Worm (Caenorhabditis elegans) whole organism, midembryonic: ENCODE results near the gene sre-48.

Experiments used
- T22C8.4 ChIP-seq: fragments of 200-800 bp; sonication (Bioruptor generic); IDR thresholded peaks from 2 replicates; pipeline ENCODE4 v1.3.6; 2022; ENCODE audit warnings: missing genetic modification characterization, missing compliant biosample characterization
- cog-1 ChIP-seq: sonication (generic microtip); optimal IDR thresholded peaks from 2 replicates; lab custom pipeline; 2016; ENCODE audit warnings: missing genetic modification characterization, missing compliant biosample characterization
- flt-1 ChIP-seq: fragments of 200-800 bp; sonication (Bioruptor generic); IDR thresholded peaks from 2 replicates; pipeline ENCODE4 v1.3.6; 2022; ENCODE audit warnings: missing genetic modification characterization, missing compliant biosample characterization
- klf-2 ChIP-seq: fragments of 200-800 bp; sonication (Bioruptor generic); conservative IDR thresholded peaks from 2 replicates; pipeline ENCODE4 v1.3.6; 2022; ENCODE audit warnings: missing genetic modification reagents, missing genetic modification characterization, missing compliant biosample characterization
- med-1 ChIP-seq: sonication (generic microtip); optimal IDR thresholded peaks from 2 replicates; lab custom pipeline; 2017; ENCODE audit warnings: missing genetic modification characterization, mild to moderate bottlenecking, missing compliant biosample characterization, antibody characterized with exemption, missing genetic modification reagents; ENCODE audit not compliant: insufficient read depth
- ref-1 ChIP-seq: fragments of 200-800 bp; sonication (Bioruptor generic); conservative IDR thresholded peaks from 2 replicates; pipeline ENCODE4 v1.3.6; 2022; ENCODE audit warnings: missing genetic modification reagents, missing genetic modification characterization, missing compliant biosample characterization
- tab-1 ChIP-seq: fragments of 200-800 bp; sonication (Bioruptor generic); IDR thresholded peaks from 2 replicates; pipeline ENCODE4 v1.3.6; 2022; ENCODE audit warnings: missing genetic modification characterization, missing compliant biosample characterization
- ztf-23 ChIP-seq: fragments of 200-800 bp; sonication (Bioruptor generic); IDR thresholded peaks from 2 replicates; pipeline ENCODE4 v1.3.6; 2022; ENCODE audit warnings: missing genetic modification reagents, missing genetic modification characterization, missing compliant biosample characterization
- ztf-29 ChIP-seq: fragments of 200-800 bp; sonication (Bioruptor generic); IDR thresholded peaks from 2 replicates; pipeline ENCODE4 v1.3.6; 2022; ENCODE audit warnings: missing genetic modification reagents, missing genetic modification characterization, missing compliant biosample characterization

sre-48 gene

ce11 chrII:13991741-13992140, 12.1 kb upstream of the sre-48 start, which contains the start of gene Y39G8B.5:
Gene Y39G8B.5 (minus strand): TSS chrII:13991841.
- TF ChIP-seq flt-1 (GFP tag; lab: Robert Waterston, UW) (no peak), ztf-29 (GFP tag; lab: Robert Waterston, UW) (no peak), med-1 (no peak), klf-2 (no peak), ref-1 (GFP tag; lab: Robert Waterston, UW) (no peak), tab-1 (no peak), ztf-23 (GFP tag; lab: Robert Waterston, UW) (no peak), cog-1 (no peak), T22C8.4 (GFP tag; lab: Robert Waterston, UW) (no peak)

- TF ChIP-seq flt-1 (GFP tag; lab: Robert Waterston, UW) (no peak), cog-1 (no peak), klf-2 (no peak), ztf-29 (GFP tag; lab: Robert Waterston, UW) (no peak), ref-1 (GFP tag; lab: Robert Waterston, UW) (no peak), T22C8.4 (GFP tag; lab: Robert Waterston, UW) (no peak), med-1 (no peak), ztf-23 (GFP tag; lab: Robert Waterston, UW) (no peak)
Measured at ce11 chrII:13984551-13984950, 4.9 kb upstream of the sre-48 start, which contains the start of gene sre-47. Gene sre-47 (minus strand): TSS chrII:13984651.

- TF ChIP-seq cog-1, result no peak
- TF ChIP-seq ref-1 (GFP tag; lab: Robert Waterston, UW), result no peak
- TF ChIP-seq med-1, result no peak
- TF ChIP-seq ztf-29 (GFP tag; lab: Robert Waterston, UW), result no peak
Measured at ce11 chrII:13982923-13983322, 3.2 kb upstream of the sre-48 start, which contains the start of the genes Y39G8B.13 and Y39G8B.10. Gene Y39G8B.13 (minus strand): TSS chrII:13983047. Gene Y39G8B.10 (minus strand): TSS chrII:13983115.

- TF ChIP-seq flt-1 (GFP tag; lab: Robert Waterston, UW) (no peak), klf-2 (no peak), tab-1 (no peak), T22C8.4 (GFP tag; lab: Robert Waterston, UW) (no peak), ztf-29 (GFP tag; lab: Robert Waterston, UW) (no peak), cog-1 (no peak), med-1 (no peak), ref-1 (GFP tag; lab: Robert Waterston, UW) (no peak), ztf-23 (GFP tag; lab: Robert Waterston, UW) (no peak)
Measured at ce11 chrII:13982247-13982646, 2.6 kb upstream of the sre-48 start.

- no peak for TF ChIP-seq med-1
- TF ChIP-seq T22C8.4 (GFP tag; lab: Robert Waterston, UW), result no peak
- TF ChIP-seq ztf-23 (GFP tag; lab: Robert Waterston, UW), result no peak
- no peak for TF ChIP-seq tab-1
- TF ChIP-seq ref-1 (GFP tag; lab: Robert Waterston, UW), result no peak
- no peak for TF ChIP-seq cog-1
- TF ChIP-seq klf-2, result no peak
- no peak for TF ChIP-seq flt-1 (GFP tag; lab: Robert Waterston, UW)
Measured at ce11 chrII:13981819-13982218, 2.1 kb upstream of the sre-48 start.

DNA sequence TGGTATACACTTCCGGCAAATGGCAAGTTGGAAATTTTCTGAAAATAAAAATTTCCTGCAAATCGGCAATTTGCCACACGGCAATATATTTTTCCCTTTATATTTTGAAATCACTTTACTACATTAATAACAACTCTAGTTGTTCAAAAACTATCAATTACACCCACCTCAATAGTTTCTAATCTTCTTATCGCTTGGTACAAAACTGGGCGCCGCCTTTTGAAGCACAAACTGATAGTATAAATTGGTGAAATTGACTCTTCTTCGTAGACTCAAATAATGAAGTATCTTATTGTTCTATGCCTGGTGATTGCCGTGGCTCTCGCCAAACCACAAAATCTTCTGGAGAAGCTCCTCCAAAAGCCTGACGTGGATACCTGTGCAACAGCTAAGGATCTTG, 1.4 kb upstream of the sre-48 start, which contains the start of gene Y39G8B.9:
Y39G8B.9 (plus strand) TSS at position 269 of the 400 bp plus-strand sequence.
- TF ChIP-seq T22C8.4 (GFP tag; lab: Robert Waterston, UW) (no peak), med-1 (no peak), ztf-29 (GFP tag; lab: Robert Waterston, UW) (no peak), klf-2 (no peak), ztf-23 (GFP tag; lab: Robert Waterston, UW) (no peak), cog-1 (no peak), ref-1 (GFP tag; lab: Robert Waterston, UW) (no peak), tab-1 (no peak), flt-1 (GFP tag; lab: Robert Waterston, UW) (no peak)

DNA sequence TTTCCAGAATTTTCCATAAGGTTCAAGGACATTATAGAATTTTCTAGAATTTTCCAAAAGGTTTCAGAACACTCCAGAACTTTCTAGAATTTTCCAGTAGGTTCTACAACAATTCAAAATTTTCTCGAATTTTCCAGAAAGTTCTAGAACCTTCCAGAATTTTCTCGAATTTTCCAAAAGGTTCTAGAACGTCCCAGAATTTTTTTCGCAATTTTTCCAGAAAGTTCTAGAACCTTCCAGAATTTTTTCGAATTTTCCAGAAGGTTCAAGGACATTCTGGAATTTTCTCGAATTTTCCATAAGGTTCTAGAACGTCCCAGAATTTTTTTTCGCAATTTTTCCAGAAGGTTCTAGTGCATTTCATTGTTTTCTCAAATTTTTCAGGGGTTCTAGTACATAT, 2.0 kb downstream of the sre-48 start:
- TF ChIP-seq T22C8.4 (GFP tag; lab: Robert Waterston, UW) (no peak), ztf-23 (GFP tag; lab: Robert Waterston, UW) (no peak), med-1 (no peak), tab-1 (no peak), klf-2 (no peak), cog-1 (no peak)

- TF ChIP-seq cog-1 (peak; percentile 74), tab-1 (peak; percentile 71; the same call in 1 of the 2 replicates), med-1 (no peak), ztf-29 (GFP tag; lab: Robert Waterston, UW) (peak; percentile 52; the same call in 1 of the 2 replicates), ztf-23 (GFP tag; lab: Robert Waterston, UW) (peak; percentile 83), flt-1 (GFP tag; lab: Robert Waterston, UW) (peak; percentile 76), klf-2 (0 out of 2 replicates have a peak, but pooled peaks have one; percentile 41), T22C8.4 (GFP tag; lab: Robert Waterston, UW) (no peak), ref-1 (GFP tag; lab: Robert Waterston, UW) (no peak)
Measured at ce11 chrII:13976161-13976560, 3.5 kb downstream of the sre-48 start, which contains the start of gene Y39G8B.2. Gene Y39G8B.2 (minus strand): TSS chrII:13976221.

DNA sequence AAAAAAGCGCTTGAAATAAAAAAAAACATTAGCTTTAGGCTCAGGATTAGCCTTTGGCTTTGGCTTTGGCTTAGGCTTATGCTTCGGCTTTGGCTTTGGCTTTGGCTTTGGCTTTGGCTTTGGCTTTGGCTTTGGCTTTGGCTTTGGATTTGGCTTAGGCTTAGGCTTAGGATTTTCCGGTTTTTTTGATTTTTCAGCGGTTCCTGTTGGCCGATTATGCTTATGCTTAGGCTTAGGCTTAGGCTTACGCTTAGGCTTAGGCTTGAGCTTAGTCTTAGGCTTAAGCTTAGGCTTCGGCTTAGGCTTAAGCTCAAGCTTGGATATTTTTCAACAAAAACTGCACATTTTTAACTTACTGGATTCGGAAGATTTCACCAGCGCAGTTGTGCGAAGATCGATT, 5.5 kb downstream of the sre-48 start:
- peak; percentile 74; the same call in 1 of the 2 replicates for TF ChIP-seq ztf-29 (GFP tag; lab: Robert Waterston, UW)
- TF ChIP-seq ref-1 (GFP tag; lab: Robert Waterston, UW), result no peak

- TF ChIP-seq ztf-29 (GFP tag; lab: Robert Waterston, UW) (no peak), klf-2 (no peak), flt-1 (GFP tag; lab: Robert Waterston, UW) (no peak), tab-1 (no peak), ztf-23 (GFP tag; lab: Robert Waterston, UW) (no peak), T22C8.4 (GFP tag; lab: Robert Waterston, UW) (no peak; the same call in 1 of the 2 replicates), ref-1 (GFP tag; lab: Robert Waterston, UW) (no peak), cog-1 (no peak), med-1 (no peak)
Measured at ce11 chrII:13973514-13973913, 6.2 kb downstream of the sre-48 start, which contains the start of gene Y39G8B.1. Gene Y39G8B.1 (minus strand): TSS chrII:13973812.
